Fruit fly (Drosophila melanogaster) whole organism, adult: Measurements from ENCODE around the gene Socs16D.

Experiments used
- CG1620 ChIP-seq: fragments of 200-800 bp; sonication (Bioruptor generic); optimal IDR thresholded peaks from 2 replicates; lab custom pipeline; 2016; ENCODE audit warnings: missing biosample characterization, missing genetic modification characterization
- Crg-1 ChIP-seq: fragments of 200-800 bp; sonication (Bioruptor generic); optimal IDR thresholded peaks from 2 replicates; lab custom pipeline; 2016; ENCODE audit warnings: missing biosample characterization, missing genetic modification characterization
- Hr96 ChIP-seq: fragments of 200-800 bp; sonication (Bioruptor generic); optimal IDR thresholded peaks from 2 replicates; lab custom pipeline; 2016; ENCODE audit warnings: missing biosample characterization, missing genetic modification characterization
- cic ChIP-seq: fragments of 200-800 bp; sonication (Bioruptor generic); optimal IDR thresholded peaks from 2 replicates; lab custom pipeline; 2017; ENCODE audit warnings: missing biosample characterization, mild to moderate bottlenecking, missing genetic modification characterization, moderate library complexity
- cnc ChIP-seq, 2 experiments: fragments of >200 bp; optimal IDR thresholded peaks; 2 replicates each; lab custom pipeline; 2017

dm6 chrX:17870614-17871394 lies 43.4 kb upstream of the Socs16D start:
- no peak for TF ChIP-seq cnc (optimal IDR thresholded peaks at IDR 0.05; lab: Kevin White, UChicago)
- TF ChIP-seq Crg-1: no peak
- no peak for TF ChIP-seq cic (GFP tag; lab: Kevin White, UChicago)
- no peak for TF ChIP-seq CG1620
- no peak for TF ChIP-seq Hr96
